Worm (Caenorhabditis elegans) whole organism, L1 larva: ENCODE measurements around the gene Y66D12A.1.

ENCODE experiments used
- dsc-1 ChIP-seq: sonication (generic microtip); optimal IDR thresholded peaks from 2 replicates; lab custom pipeline; 2016; ENCODE audit warnings: mild to moderate bottlenecking, missing genetic modification characterization, missing compliant biosample characterization
- fkh-8 ChIP-seq: sonication (generic microtip); optimal IDR thresholded peaks from 2 replicates; lab custom pipeline; 2016; ENCODE audit warnings: mild to moderate bottlenecking, missing genetic modification characterization, missing compliant biosample characterization
- hpl-2 ChIP-seq: fragments of 150-350 bp; optimal IDR thresholded peaks from 2 replicates; lab custom pipeline; 2014; ENCODE audit warnings: missing biosample characterization, missing genetic modification reagents, missing genetic modification characterization
- lin-14 ChIP-seq: fragments of 200-800 bp; sonication (Bioruptor generic); optimal IDR thresholded peaks from 2 replicates; lab custom pipeline; 2018; ENCODE audit warnings: mild to moderate bottlenecking, missing genetic modification characterization, moderate library complexity, missing compliant biosample characterization
- nhr-47 ChIP-seq: sonication (generic microtip); optimal IDR thresholded peaks from 2 replicates; lab custom pipeline; 2016; ENCODE audit warnings: mild to moderate bottlenecking, missing genetic modification characterization, moderate library complexity, missing compliant biosample characterization
- swsn-7 ChIP-seq: sonication (generic microtip); optimal IDR thresholded peaks from 2 replicates; lab custom pipeline; 2016; ENCODE audit warnings: missing genetic modification characterization, missing compliant biosample characterization
- unc-86 ChIP-seq: sonication (generic microtip); optimal IDR thresholded peaks from 2 replicates; lab custom pipeline; 2016; ENCODE audit warnings: missing genetic modification characterization, missing compliant biosample characterization
- ztf-11 ChIP-seq, 2 experiments: sonication (generic microtip); optimal IDR thresholded peaks; 2 replicates each; lab custom pipeline; 2016 to 2017; ENCODE audit warnings: missing genetic modification characterization in 2 of 2, missing biosample characterization in 1 of 2, missing compliant biosample characterization in 1 of 2

Y66D12A.1 gene

DNA sequence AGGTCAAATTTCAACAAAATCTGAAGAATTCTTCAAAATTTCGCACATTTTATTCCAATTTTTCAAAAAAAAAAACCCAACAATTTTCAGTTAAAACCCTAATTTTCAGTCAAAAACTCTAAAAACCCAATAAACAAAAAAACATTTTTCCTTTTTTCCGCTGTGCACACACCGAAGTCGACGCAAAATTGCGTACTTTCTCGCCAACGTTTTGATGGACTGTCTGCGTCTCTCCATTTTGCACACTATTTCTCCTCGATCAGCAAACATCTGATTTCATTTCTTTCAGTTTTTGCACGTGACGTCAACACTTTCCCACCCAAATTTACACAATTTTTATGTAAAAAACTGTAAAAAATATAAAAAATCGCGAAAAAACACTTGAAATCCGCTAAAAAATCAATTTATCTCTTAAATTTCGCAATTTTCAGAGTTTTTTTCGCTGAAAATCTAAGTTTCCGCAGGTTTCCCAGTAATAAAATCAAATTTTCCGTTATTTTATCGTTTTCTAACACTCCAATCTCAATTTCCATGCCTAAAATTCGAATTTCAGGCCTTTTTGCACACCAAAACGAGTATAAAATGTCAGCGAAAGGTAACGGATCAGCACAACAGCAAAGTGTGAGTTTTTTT, 49.3 kb downstream of the Y66D12A.1 start, which contains the start of gene crh-1 (continued):
- peak in 1 of 2 experiments; percentile 35 for TF ChIP-seq ztf-11 (tag; optimal IDR thresholded peaks at IDR 0.05; lab: Kevin White, UChicago)
- peak; percentile 93 for TF ChIP-seq dsc-1 (tag; lab: Kevin White, UChicago)
- TF ChIP-seq hpl-2 (GFP tag; lab: Kevin White, UChicago), result no peak
- TF ChIP-seq, all 84 proteins: peak for 53

DNA sequence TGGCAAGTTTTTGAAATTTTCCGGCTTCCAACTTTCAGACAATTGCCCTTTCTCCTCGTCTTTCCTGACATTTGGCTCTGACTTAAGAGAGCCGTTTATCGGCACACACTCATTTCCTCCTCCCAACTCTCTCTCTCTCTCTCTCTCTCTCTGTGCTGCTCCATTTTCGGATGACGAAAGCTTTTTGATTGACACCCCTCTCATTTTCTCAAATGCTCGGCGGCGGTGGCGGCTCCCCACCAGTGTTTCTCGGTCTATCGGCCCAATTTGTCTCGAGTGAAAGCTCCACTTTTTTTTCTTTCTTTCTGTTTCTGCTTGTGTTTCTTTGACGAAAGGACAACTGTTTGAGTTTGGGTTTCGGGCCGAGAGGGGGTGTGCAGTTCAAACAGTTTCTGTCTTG, 51.8 kb downstream of the Y66D12A.1 start:
- no peak for TF ChIP-seq unc-86
- peak; percentile 21 for TF ChIP-seq nhr-47 (tag; lab: Kevin White, UChicago)
- TF ChIP-seq swsn-7 (tag; lab: Kevin White, UChicago), result no peak
- TF ChIP-seq lin-14 (GFP tag; lab: Kevin White, UChicago), result peak; percentile 58
- peak; percentile 22 for TF ChIP-seq fkh-8 (tag; lab: Kevin White, UChicago)
- TF ChIP-seq, all 84 proteins: peak for 3
